Worm (Caenorhabditis elegans): ENCODE measurements around the gene srx-129.

srx-129 gene

ce11 chrV:13863700-13864099, 29.6 kb downstream of the srx-129 start:
- TF ChIP-seq nhr-77 (tag; optimal IDR thresholded peaks at IDR 0.05) (no peak), mbf-1 (tag; optimal IDR thresholded peaks at IDR 0.05) (no peak), mdl-1 (tag; optimal IDR thresholded peaks at IDR 0.05) (no peak), nhr-21 (tag; optimal IDR thresholded peaks at IDR 0.05) (no peak), sma-3 (GFP tag; optimal IDR thresholded peaks at IDR 0.05) (no peak), fos-1 (tag; optimal IDR thresholded peaks at IDR 0.05) (no peak), crh-2 (tag; optimal IDR thresholded peaks at IDR 0.05) (no peak), nhr-25 (tag; optimal IDR thresholded peaks at IDR 0.05) (no peak), C34F6.9 (tag; optimal IDR thresholded peaks at IDR 0.05) (no peak), snpc-4 (tag; optimal IDR thresholded peaks at IDR 0.05) (no peak), egl-27 (tag; optimal IDR thresholded peaks at IDR 0.05) (no peak)

- TF ChIP-seq nhr-23 (tag; optimal IDR thresholded peaks at IDR 0.05) (peak; percentile 52), lsy-2 (tag; optimal IDR thresholded peaks at IDR 0.05) (no peak), ztf-1 (GFP tag; conservative IDR thresholded peaks at IDR 0.05) (no peak), ceh-16 (tag; optimal IDR thresholded peaks at IDR 0.05) (peak; percentile 62), sma-9 (GFP tag; optimal IDR thresholded peaks at IDR 0.05) (peak; percentile 69), sma-9 (tag; optimal IDR thresholded peaks at IDR 0.05) (no peak), elt-1 (tag; optimal IDR thresholded peaks at IDR 0.05) (peak; percentile 87)
Observed at ce11 chrV:13866353-13866752, 32.3 kb downstream of the srx-129 start, which contains the start of gene nhr-175. TSS of gene nhr-175 (plus strand) at chrV:13866691.

DNA sequence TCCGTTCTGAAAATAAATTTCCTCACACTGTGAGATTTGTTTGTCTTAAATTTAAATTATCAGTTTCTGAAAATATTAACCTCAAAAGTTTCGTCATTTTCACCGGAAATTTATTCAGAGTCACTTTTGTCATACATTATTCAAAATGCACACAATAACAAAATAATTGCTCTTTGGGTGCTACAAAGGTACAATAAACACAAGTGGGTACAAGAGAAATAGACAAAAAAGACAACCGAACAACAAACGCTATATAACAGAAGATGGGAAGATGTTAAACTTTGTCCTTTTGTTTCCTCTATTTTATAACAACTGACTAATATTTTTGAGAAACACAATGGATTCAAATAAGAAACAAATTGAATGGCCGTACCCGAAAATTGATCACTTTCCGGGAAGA, 35.5 kb downstream of the srx-129 start:
- TF ChIP-seq nhr-11 (tag; optimal IDR thresholded peaks at IDR 0.05), result peak; percentile 46
- TF ChIP-seq ZK546.5 (tag; optimal IDR thresholded peaks at IDR 0.05), result no peak

ce11 chrV:13872895-13873294, 38.8 kb downstream of the srx-129 start, which contains the start of gene cpt-5:
TSS of gene cpt-5 (plus strand) at chrV:13873195.
- TF ChIP-seq ZK546.5 (tag; optimal IDR thresholded peaks at IDR 0.05), result no peak
- no peak for TF ChIP-seq nhr-129 (tag; optimal IDR thresholded peaks at IDR 0.05)

ce11 chrV:13873323-13873722, 39.3 kb downstream of the srx-129 start:
- TF ChIP-seq ztf-11 (tag; optimal IDR thresholded peaks at IDR 0.05) (no peak), gmeb-1 (tag; optimal IDR thresholded peaks at IDR 0.05) (no peak), sem-4 (tag; optimal IDR thresholded peaks at IDR 0.05) (no peak), nhr-6 (tag; optimal IDR thresholded peaks at IDR 0.05) (no peak), blmp-1 (tag; optimal IDR thresholded peaks at IDR 0.05; ENCODE audit: insufficient read depth) (no peak), nhr-237 (tag; optimal IDR thresholded peaks at IDR 0.05) (no peak), lin-11 (tag; optimal IDR thresholded peaks at IDR 0.05) (no peak), nhr-11 (tag; optimal IDR thresholded peaks at IDR 0.05) (no peak), ZK546.5 (tag; optimal IDR thresholded peaks at IDR 0.05) (no peak), sma-3 (GFP tag; optimal IDR thresholded peaks at IDR 0.05) (no peak), mbf-1 (tag; optimal IDR thresholded peaks at IDR 0.05) (no peak), unc-55 (GFP tag; optimal IDR thresholded peaks at IDR 0.05) (no peak), nhr-10 (tag; optimal IDR thresholded peaks at IDR 0.05) (no peak), lin-39 (tag; optimal IDR thresholded peaks at IDR 0.05) (no peak)

DNA sequence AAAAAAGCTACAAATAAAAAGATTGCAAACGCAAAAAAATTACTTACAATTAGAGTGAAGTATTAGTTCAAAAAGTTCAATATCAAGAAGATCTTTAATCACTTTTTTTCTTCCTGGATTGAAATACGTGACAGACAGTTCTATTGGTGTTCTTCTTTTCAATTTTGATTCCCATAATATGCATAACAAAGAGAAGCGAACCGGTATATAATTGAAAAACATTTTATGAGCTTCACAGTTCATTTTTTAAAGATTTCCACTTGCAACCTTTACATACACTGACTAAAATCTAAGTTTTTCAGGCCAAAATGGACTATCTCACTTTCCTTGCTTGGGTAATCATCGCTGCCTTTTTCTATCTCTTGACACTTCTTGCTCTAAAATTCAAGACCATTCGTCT, 42.5 kb downstream of the srx-129 start, which contains the start of gene T22G5.1:
Gene T22G5.1 (plus strand): TSS at position 301 of the 400 bp plus-strand sequence.
- no peak for TF ChIP-seq nhr-237 (tag; optimal IDR thresholded peaks at IDR 0.05)
- TF ChIP-seq ztf-4 (tag; optimal IDR thresholded peaks at IDR 0.05), result no peak
- no peak for TF ChIP-seq ceh-16 (tag; optimal IDR thresholded peaks at IDR 0.05)
- no peak for TF ChIP-seq ama-1 (optimal IDR thresholded peaks at IDR 0.05)

DNA sequence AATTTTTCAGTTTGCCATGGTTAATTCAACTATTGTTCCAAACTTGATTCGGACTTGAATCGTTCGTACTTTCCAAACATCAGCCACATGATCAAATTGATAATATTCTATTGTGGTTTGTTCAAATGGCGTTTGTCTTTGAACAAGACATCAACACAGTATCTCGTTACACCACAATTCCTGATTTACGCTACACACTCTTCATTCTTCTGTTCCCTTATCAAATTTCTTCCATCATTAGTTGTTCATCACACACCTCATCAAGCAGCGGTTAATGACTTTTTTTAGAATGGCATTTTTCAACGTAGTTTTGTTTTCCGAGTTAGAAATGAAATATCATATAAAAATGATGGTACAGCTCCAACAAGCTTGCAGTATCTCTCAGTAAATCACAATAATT, 44.2 kb downstream of the srx-129 start:
- TF ChIP-seq mdl-1 (tag; optimal IDR thresholded peaks at IDR 0.05) (no peak), fos-1 (tag; optimal IDR thresholded peaks at IDR 0.05) (peak; percentile 63), nhr-237 (tag; optimal IDR thresholded peaks at IDR 0.05) (no peak), F13H6.1 (tag; optimal IDR thresholded peaks at IDR 0.05) (no peak), zag-1 (tag; optimal IDR thresholded peaks at IDR 0.05) (no peak), unc-39 (tag; optimal IDR thresholded peaks at IDR 0.05) (no peak), unc-55 (GFP tag; optimal IDR thresholded peaks at IDR 0.05) (no peak), unc-62 (GFP tag; optimal IDR thresholded peaks at IDR 0.05) (no peak), mab-5 (tag; optimal IDR thresholded peaks at IDR 0.05) (no peak), elt-1 (tag; optimal IDR thresholded peaks at IDR 0.05) (no peak), nhr-10 (tag; optimal IDR thresholded peaks at IDR 0.05) (no peak), sma-9 (GFP tag; optimal IDR thresholded peaks at IDR 0.05) (peak; percentile 71), sma-9 (tag; optimal IDR thresholded peaks at IDR 0.05) (no peak), ztf-4 (tag; optimal IDR thresholded peaks at IDR 0.05) (no peak), nhr-6 (tag; optimal IDR thresholded peaks at IDR 0.05) (no peak), alr-1 (tag; optimal IDR thresholded peaks at IDR 0.05) (no peak), egl-27 (tag; optimal IDR thresholded peaks at IDR 0.05) (no peak), R02D3.7 (tag; optimal IDR thresholded peaks at IDR 0.05) (no peak), lin-13 (GFP tag; optimal IDR thresholded peaks at IDR 0.05) (no peak), dmd-4 (tag; optimal IDR thresholded peaks at IDR 0.05) (no peak), crh-2 (tag; optimal IDR thresholded peaks at IDR 0.05) (peak; percentile 37), ama-1 (optimal IDR thresholded peaks at IDR 0.05) (no peak), ztf-11 (tag; optimal IDR thresholded peaks at IDR 0.05) (no peak)
